Fruit fly (Drosophila melanogaster): ENCODE data around the gene ey.
A peak's percentile ranks its signal among the peaks of the same experiment; 100 is the strongest.

The ey gene

DNA sequence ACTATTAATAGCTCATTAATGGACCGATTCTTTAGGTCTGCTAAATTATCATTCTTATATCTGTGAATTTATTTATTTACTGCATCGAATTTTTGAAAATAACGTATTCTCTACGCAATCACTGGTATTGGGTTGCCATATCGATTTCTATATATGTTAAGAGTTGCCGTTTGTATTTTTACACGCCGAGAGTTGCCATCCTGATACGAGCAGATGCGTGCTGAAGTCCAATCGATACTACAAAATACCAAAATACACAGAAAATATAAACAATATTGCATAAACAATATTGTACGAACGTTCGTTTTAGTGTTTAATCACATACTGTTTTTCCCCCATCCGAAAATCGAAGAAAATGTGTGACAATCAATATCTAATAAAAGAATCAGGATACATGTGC is at the start of gene ey (continued):
- no peak for TF ChIP-seq tx (GFP tag; optimal IDR thresholded peaks at IDR 0.05)
- TF ChIP-seq salm (tag; optimal IDR thresholded peaks at IDR 0.05) = no peak
- TF ChIP-seq pita (GFP tag; optimal IDR thresholded peaks at IDR 0.05) = peak; percentile 38
- no peak for TF ChIP-seq nerfin-1 (tag; optimal IDR thresholded peaks at IDR 0.05)
- no peak for TF ChIP-seq trh (GFP tag; optimal IDR thresholded peaks at IDR 0.05)
- no peak for TF ChIP-seq CG1832 (GFP tag; optimal IDR thresholded peaks at IDR 0.05)
- no peak for TF ChIP-seq pb (GFP tag; optimal IDR thresholded peaks at IDR 0.05)
- no peak for TF ChIP-seq Mes4 (GFP tag; optimal IDR thresholded peaks at IDR 0.05)
- TF ChIP-seq fu2 (GFP tag; optimal IDR thresholded peaks at IDR 0.05) = no peak
- peak; percentile 63 for TF ChIP-seq Ets97D (GFP tag; optimal IDR thresholded peaks at IDR 0.05)
- no peak for TF ChIP-seq bcd (GFP tag; optimal IDR thresholded peaks at IDR 0.05)
- TF ChIP-seq CG3163 (GFP tag; optimal IDR thresholded peaks at IDR 0.05) = peak; percentile 17
- TF ChIP-seq Nf-YC (tag; optimal IDR thresholded peaks at IDR 0.05) = peak; percentile 41
- peak; percentile 53 for TF ChIP-seq BEAF-32 (GFP tag; optimal IDR thresholded peaks at IDR 0.05)
- no peak for TF ChIP-seq Bdp1 (GFP tag; optimal IDR thresholded peaks at IDR 0.05)
- TF ChIP-seq CG32772 (GFP tag; IDR thresholded peaks at IDR 0.05) = no peak
- peak; percentile 48 for TF ChIP-seq CG13894 (tag; optimal IDR thresholded peaks at IDR 0.05)
- no peak for TF ChIP-seq Atf-2 (GFP tag; optimal IDR thresholded peaks at IDR 0.05)
- TF ChIP-seq CG7357 (GFP tag; IDR thresholded peaks at IDR 0.05) = no peak
- TF ChIP-seq dan (GFP tag; IDR thresholded peaks at IDR 0.05) = no peak
- TF ChIP-seq D19A (tag; optimal IDR thresholded peaks at IDR 0.05) = no peak
- TF ChIP-seq yki (optimal IDR thresholded peaks at IDR 0.05) = no peak
- TF ChIP-seq Hey (tag; optimal IDR thresholded peaks at IDR 0.05) = no peak
- peak; percentile 55 for TF ChIP-seq gfzf (GFP tag; optimal IDR thresholded peaks at IDR 0.05)
- no peak for TF ChIP-seq CG6272 (GFP tag; IDR thresholded peaks at IDR 0.05)
- TF ChIP-seq wdn (GFP tag; IDR thresholded peaks at IDR 0.05) = no peak
- TF ChIP-seq Dll (GFP tag; IDR thresholded peaks at IDR 0.05; ENCODE audit: partially characterized antibody) = no peak; the same call in 3 of the 4 replicates
- TF ChIP-seq Hr51 (GFP tag; optimal IDR thresholded peaks at IDR 0.05) = no peak
- no peak for TF ChIP-seq CG10979 (tag; optimal IDR thresholded peaks at IDR 0.05)
- no peak for TF ChIP-seq NC2α (GFP tag; optimal IDR thresholded peaks at IDR 0.05)
- no peak for TF ChIP-seq luna (GFP tag; optimal IDR thresholded peaks at IDR 0.05)
- TF ChIP-seq CG17328 (GFP tag; IDR thresholded peaks at IDR 0.05) = no peak
- no peak for TF ChIP-seq BtbVII (GFP tag; optimal IDR thresholded peaks at IDR 0.05)
- TF ChIP-seq CG14441 (GFP tag; IDR thresholded peaks at IDR 0.05) = no peak
- peak; percentile 49 for TF ChIP-seq sna (GFP tag; IDR thresholded peaks at IDR 0.05; ENCODE audit: partially characterized antibody)
- no peak for TF ChIP-seq mirr (GFP tag; optimal IDR thresholded peaks at IDR 0.05)
- peak; percentile 40 for TF ChIP-seq CG8290 (GFP tag; optimal IDR thresholded peaks at IDR 0.05)
- peak in 1 of 2 experiments; percentile 81 for TF ChIP-seq CG8290 (tag; optimal IDR thresholded peaks at IDR 0.05)
- TF ChIP-seq pzg (GFP tag; optimal IDR thresholded peaks at IDR 0.05) = peak; percentile 89
- no peak for TF ChIP-seq cad (GFP tag; optimal IDR thresholded peaks at IDR 0.05)
- TF ChIP-seq Dip3 (GFP tag; optimal IDR thresholded peaks at IDR 0.05) = no peak
- no peak for TF ChIP-seq toy (GFP tag; IDR thresholded peaks at IDR 0.05)
- TF ChIP-seq Antp (GFP tag; optimal IDR thresholded peaks at IDR 0.05) = no peak
- no peak for TF ChIP-seq CG4730 (GFP tag; IDR thresholded peaks at IDR 0.05)
- TF ChIP-seq B-H2 (GFP tag; optimal IDR thresholded peaks at IDR 0.05) = peak; percentile 15
- TF ChIP-seq C15 (GFP tag; IDR thresholded peaks at IDR 0.05) = no peak
- TF ChIP-seq CG10147 (GFP tag; optimal IDR thresholded peaks at IDR 0.05) = no peak
- TF ChIP-seq Ravus (GFP tag; IDR thresholded peaks at IDR 0.05) = no peak
- TF ChIP-seq CG17361 (GFP tag; IDR thresholded peaks at IDR 0.05) = no peak; the same call in 2 of the 3 replicates
- no peak for TF ChIP-seq dimm (GFP tag; IDR thresholded peaks at IDR 0.05)
- peak; percentile 99 for TF ChIP-seq Myb (GFP tag; optimal IDR thresholded peaks at IDR 0.05)
- no peak for TF ChIP-seq CG6689 (GFP tag; IDR thresholded peaks at IDR 0.05)
- no peak for TF ChIP-seq Mad (GFP tag; optimal IDR thresholded peaks at IDR 0.05)
